Fruit fly (Drosophila melanogaster) whole organism, prepupa: ENCODE data around the gene CG15429.

Experiments
- Blimp-1 ChIP-seq: fragments of 200-800 bp; sonication (Bioruptor generic); optimal IDR thresholded peaks from 3 replicates; lab custom pipeline; 2017; ENCODE audit warnings: missing biosample characterization, missing genetic modification characterization, mild to moderate bottlenecking, moderate library complexity, missing genetic modification reagents
- CG10631 ChIP-seq: fragments of 200-800 bp; sonication (Bioruptor generic); optimal IDR thresholded peaks from 2 replicates; lab custom pipeline; 2016; ENCODE audit warnings: missing biosample characterization, missing genetic modification characterization
- CG16779 ChIP-seq: fragments of 200-800 bp; sonication (Bioruptor generic); optimal IDR thresholded peaks from 3 replicates; lab custom pipeline; 2017; ENCODE audit warnings: missing biosample characterization, mild to moderate bottlenecking, missing genetic modification characterization
- CG31627 ChIP-seq: fragments of 200-800 bp; sonication (Bioruptor generic); optimal IDR thresholded peaks from 3 replicates; lab custom pipeline; 2016; ENCODE audit warnings: missing biosample characterization, missing genetic modification characterization
- CG32006 ChIP-seq: fragments of 200-800 bp; sonication (Bioruptor generic); optimal IDR thresholded peaks from 3 replicates; lab custom pipeline; 2017; ENCODE audit warnings: missing biosample characterization, mild to moderate bottlenecking, missing genetic modification characterization
- CG4318 ChIP-seq: fragments of 200-800 bp; sonication (Bioruptor generic); optimal IDR thresholded peaks from 3 replicates; lab custom pipeline; 2017; ENCODE audit warnings: missing biosample characterization, mild to moderate bottlenecking, missing genetic modification characterization
- Ets96B ChIP-seq: fragments of 200-800 bp; optimal IDR thresholded peaks from 2 replicates; lab custom pipeline; 2019; ENCODE audit warnings: missing biosample characterization, mild to moderate bottlenecking, missing genetic modification characterization, moderate library complexity
- Lpt ChIP-seq: fragments of 200-800 bp; sonication (Bioruptor generic); optimal IDR thresholded peaks from 3 replicates; lab custom pipeline; 2016; ENCODE audit warnings: missing biosample characterization, missing genetic modification characterization
- Sox14 ChIP-seq: fragments of 200-800 bp; sonication (Bioruptor generic); optimal IDR thresholded peaks from 3 replicates; lab custom pipeline; 2016; ENCODE audit warnings: missing biosample characterization, missing genetic modification characterization
- Sox15 ChIP-seq: fragments of 200-800 bp; sonication (Bioruptor generic); optimal IDR thresholded peaks from 3 replicates; lab custom pipeline; 2016; ENCODE audit warnings: missing biosample characterization, missing genetic modification characterization
- achi ChIP-seq: fragments of 200-800 bp; sonication (Bioruptor generic); optimal IDR thresholded peaks from 3 replicates; lab custom pipeline; 2016; ENCODE audit warnings: missing biosample characterization, missing genetic modification characterization
- fd59A ChIP-seq: fragments of 200-800 bp; sonication (Bioruptor generic); optimal IDR thresholded peaks from 2 replicates; lab custom pipeline; 2017; ENCODE audit warnings: missing biosample characterization, mild to moderate bottlenecking, missing genetic modification characterization, missing genetic modification reagents
- net ChIP-seq: fragments of 200-800 bp; sonication (Bioruptor generic); optimal IDR thresholded peaks from 3 replicates; lab custom pipeline; 2016; ENCODE audit warnings: missing biosample characterization, missing genetic modification characterization
- salr ChIP-seq, 2 experiments: fragments of 200-800 bp; sonication (Bioruptor generic); optimal IDR thresholded peaks; 3 replicates each; lab custom pipeline; 2016 to 2018; ENCODE audit warnings: missing biosample characterization in 2 of 2, missing genetic modification characterization in 2 of 2, mild to moderate bottlenecking in 1 of 2

DNA sequence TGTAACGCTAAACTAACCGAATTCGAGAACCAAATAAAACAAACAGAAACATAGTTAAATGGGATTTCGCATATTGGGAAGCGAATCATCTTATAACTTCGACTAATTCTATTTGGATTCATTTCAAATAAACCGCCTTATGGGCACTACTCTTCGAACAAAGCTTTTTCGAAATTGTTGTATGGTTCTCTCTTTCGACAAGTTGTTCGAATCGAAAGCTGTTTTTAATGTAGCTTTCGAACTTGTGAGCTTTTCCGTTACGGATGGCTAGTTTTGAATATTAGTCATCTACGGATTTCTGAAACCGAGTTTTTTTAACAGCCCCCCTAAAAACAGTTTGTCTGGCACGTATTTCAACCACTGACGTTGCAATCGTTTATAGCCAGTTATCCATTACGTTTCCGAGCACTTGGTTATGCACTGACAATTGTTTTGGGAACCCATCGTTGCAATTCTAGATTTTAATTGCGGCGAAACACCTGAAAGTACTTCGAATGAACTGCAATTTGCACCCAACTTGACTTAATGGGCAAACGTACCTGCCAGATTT lies 20.9 kb upstream of the CG15429 start:
- TF ChIP-seq Lpt (no peak), fd59A (GFP tag; lab: Kevin White, UChicago) (no peak), Sox15 (GFP tag; lab: Kevin White, UChicago) (no peak), CG10631 (GFP tag; lab: Kevin White, UChicago) (no peak), CG16779 (no peak), Sox14 (GFP tag; lab: Kevin White, UChicago) (no peak), net (GFP tag; lab: Kevin White, UChicago) (no peak), salr (GFP tag; optimal IDR thresholded peaks at IDR 0.05; lab: Kevin White, UChicago) (no peak), Blimp-1 (no peak), CG32006 (GFP tag; lab: Kevin White, UChicago) (no peak), Ets96B (tag; lab: Kevin White, UChicago) (no peak), achi (GFP tag; lab: Kevin White, UChicago) (no peak), CG31627 (GFP tag; lab: Kevin White, UChicago) (no peak), CG4318 (no peak)
